Fruit fly (Drosophila melanogaster): ENCODE data around the gene SKIP.

DNA sequence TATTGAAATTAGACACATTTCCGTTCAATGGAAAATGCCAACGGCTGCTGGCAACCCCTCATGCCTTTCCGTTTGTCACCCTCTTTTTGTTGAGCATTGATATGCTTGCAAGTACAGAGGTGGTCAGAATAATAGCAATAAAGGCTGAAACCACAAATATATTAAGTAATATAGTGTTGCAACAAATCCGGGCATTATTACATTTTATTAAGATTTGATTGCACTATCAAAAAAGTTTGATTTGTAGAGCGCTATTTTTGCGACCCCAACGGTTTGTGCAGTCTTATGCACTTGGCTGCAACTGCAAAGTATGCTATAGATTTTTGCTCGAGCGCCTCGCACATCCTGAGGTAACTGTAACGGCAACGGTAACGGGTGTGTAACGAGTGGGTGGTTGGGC, 126.6 kb downstream of the SKIP start:
- no peak for TF ChIP-seq tj (GFP tag; optimal IDR thresholded peaks at IDR 0.05)
- no peak for TF ChIP-seq CG7101 (tag; optimal IDR thresholded peaks at IDR 0.05)
- TF ChIP-seq CG1620 (GFP tag; optimal IDR thresholded peaks at IDR 0.05): no peak
- no peak for TF ChIP-seq CG5204 (GFP tag; optimal IDR thresholded peaks at IDR 0.05)
- TF ChIP-seq ovo (GFP tag; optimal IDR thresholded peaks at IDR 0.05): no peak
- no peak for TF ChIP-seq Hr96 (GFP tag; optimal IDR thresholded peaks at IDR 0.05)
